Fruit fly (Drosophila melanogaster) whole organism, wandering third instar larva: ENCODE results near the gene Nprl3.

Source experiments
- Abd-B ChIP-seq: fragments of >200 bp; optimal IDR thresholded peaks from 2 replicates; lab custom pipeline; 2017; ENCODE audit warnings: missing biosample characterization, missing genetic modification characterization
- CG32264 ChIP-seq: fragments of 200-800 bp; sonication (Bioruptor generic); optimal IDR thresholded peaks from 2 replicates; lab custom pipeline; 2016; ENCODE audit warnings: missing biosample characterization, missing genetic modification characterization
- CG9705 ChIP-seq: fragments of 200-800 bp; sonication (Bioruptor generic); optimal IDR thresholded peaks from 2 replicates; lab custom pipeline; 2018; ENCODE audit warnings: missing biosample characterization, mild to moderate bottlenecking, missing genetic modification characterization
- CrebA ChIP-seq: fragments of 200-800 bp; sonication (Bioruptor generic); optimal IDR thresholded peaks from 2 replicates; lab custom pipeline; 2016; ENCODE audit warnings: missing biosample characterization, mild to moderate bottlenecking, missing genetic modification characterization, borderline replicate concordance
- Dfd ChIP-seq: fragments of >200 bp; optimal IDR thresholded peaks from 2 replicates; lab custom pipeline; 2017; ENCODE audit warnings: missing biosample characterization, missing genetic modification characterization
- Dif ChIP-seq: fragments of 200-275, 200-300 bp; sonication (Bioruptor generic); optimal IDR thresholded peaks from 2 replicates; lab custom pipeline; 2018; ENCODE audit warnings: missing biosample characterization, missing genetic modification characterization; ENCODE audit not compliant: partially characterized antibody
- GATAd ChIP-seq: sonication (Bioruptor generic); optimal IDR thresholded peaks from 2 replicates; lab custom pipeline; 2016; ENCODE audit warnings: missing biosample characterization, missing genetic modification characterization
- HLH106 ChIP-seq: fragments of 200-800 bp; optimal IDR thresholded peaks from 3 replicates; lab custom pipeline; 2019; ENCODE audit warnings: missing biosample characterization, mild to moderate bottlenecking, missing genetic modification characterization, moderate library complexity
- Hnf4 ChIP-seq: fragments of 200-800 bp; sonication (Bioruptor generic); optimal IDR thresholded peaks from 2 replicates; lab custom pipeline; 2016; ENCODE audit warnings: missing biosample characterization, mild to moderate bottlenecking, missing genetic modification characterization
- Hr78 ChIP-seq: fragments of >200 bp; optimal IDR thresholded peaks from 2 replicates; lab custom pipeline; 2017; ENCODE audit warnings: missing biosample characterization, missing genetic modification characterization
- Hr83 ChIP-seq: fragments of 200-300 bp; sonication (Bioruptor generic); optimal IDR thresholded peaks from 2 replicates; lab custom pipeline; 2016; ENCODE audit warnings: missing biosample characterization, mild to moderate bottlenecking, missing genetic modification characterization, moderate library complexity; ENCODE audit not compliant: poor library complexity, severe bottlenecking
- Jra ChIP-seq: sonication (Bioruptor generic); optimal IDR thresholded peaks from 2 replicates; lab custom pipeline; 2016; ENCODE audit warnings: missing biosample characterization, missing genetic modification characterization
- Mio ChIP-seq: sonication (Bioruptor generic); optimal IDR thresholded peaks from 2 replicates; lab custom pipeline; 2016; ENCODE audit warnings: missing biosample characterization, missing genetic modification characterization
- Myc ChIP-seq: fragments of >200 bp; optimal IDR thresholded peaks from 2 replicates; lab custom pipeline; 2017
- N ChIP-seq: fragments of >200 bp; optimal IDR thresholded peaks from 2 replicates; lab custom pipeline; 2018; ENCODE audit warnings: missing biosample characterization, missing external identifiers, missing genetic modification characterization
- OdsH ChIP-seq: fragments of 200-800 bp; sonication (Bioruptor generic); optimal IDR thresholded peaks from 2 replicates; lab custom pipeline; 2016; ENCODE audit warnings: missing biosample characterization, mild to moderate bottlenecking, missing genetic modification characterization
- Rel ChIP-seq, 2 experiments: fragments of 200-800 bp; sonication (Bioruptor generic) in 1 of 2; optimal IDR thresholded peaks; 2 replicates in 1 of 2; 3 replicates in 1 of 2; lab custom pipeline; 2016 to 2019; ENCODE audit warnings: mild to moderate bottlenecking in 2 of 2, missing biosample characterization in 2 of 2, missing genetic modification characterization in 2 of 2, moderate library complexity in 1 of 2
- Sp1 ChIP-seq: fragments of 200-800 bp; sonication (Bioruptor generic); optimal IDR thresholded peaks from 3 replicates; lab custom pipeline; 2019; ENCODE audit warnings: missing biosample characterization, mild to moderate bottlenecking, missing genetic modification characterization, moderate library complexity
- Vsx2 ChIP-seq: fragments of 200-300, 225-300 bp; sonication (Bioruptor generic); optimal IDR thresholded peaks from 2 replicates; lab custom pipeline; 2018; ENCODE audit warnings: missing biosample characterization, missing genetic modification characterization; ENCODE audit not compliant: partially characterized antibody
- br ChIP-seq: fragments of 200-800 bp; sonication (Bioruptor generic); optimal IDR thresholded peaks from 2 replicates; lab custom pipeline; 2016; ENCODE audit warnings: missing biosample characterization, missing genetic modification characterization
- brk ChIP-seq: fragments of 200-800 bp; sonication (Bioruptor generic); optimal IDR thresholded peaks from 2 replicates; lab custom pipeline; 2016; ENCODE audit warnings: missing biosample characterization, mild to moderate bottlenecking, missing genetic modification characterization
- dl ChIP-seq, 2 experiments: fragments of 175-275, 200-275 bp in 1 of 2; fragments of 200-275 bp in 1 of 2; sonication (Bioruptor generic); optimal IDR thresholded peaks; lab custom pipeline; 2018; ENCODE audit warnings: mild to moderate bottlenecking in 2 of 2, missing biosample characterization in 2 of 2, missing genetic modification characterization in 2 of 2, moderate library complexity in 2 of 2; ENCODE audit not compliant: partially characterized antibody in 2 of 2, insufficient read depth in 1 of 2
- dmrt93B ChIP-seq: fragments of 200-800 bp; sonication (Bioruptor generic); optimal IDR thresholded peaks from 2 replicates; lab custom pipeline; 2018; ENCODE audit warnings: missing biosample characterization, mild to moderate bottlenecking, missing genetic modification characterization
- dsf ChIP-seq: sonication (Bioruptor generic); optimal IDR thresholded peaks from 2 replicates; lab custom pipeline; 2016; ENCODE audit warnings: missing biosample characterization, missing genetic modification characterization, borderline replicate concordance
- ey ChIP-seq: fragments of 200-800 bp; sonication (Bioruptor generic); optimal IDR thresholded peaks from 2 replicates; lab custom pipeline; 2016; ENCODE audit warnings: missing biosample characterization, missing genetic modification characterization
- foxo ChIP-seq, 2 experiments: fragments of 200-800 bp; sonication (Bioruptor generic); optimal IDR thresholded peaks; 2 replicates in 1 of 2; 3 replicates in 1 of 2; lab custom pipeline; 2016 to 2017; ENCODE audit warnings: missing biosample characterization in 2 of 2, missing genetic modification characterization in 2 of 2
- fru ChIP-seq: fragments of 200-800 bp; sonication (Bioruptor generic); optimal IDR thresholded peaks from 3 replicates; lab custom pipeline; 2016; ENCODE audit warnings: missing biosample characterization, mild to moderate bottlenecking, missing genetic modification characterization
- h ChIP-seq: fragments of 200-800 bp; sonication (Bioruptor generic); optimal IDR thresholded peaks from 3 replicates; lab custom pipeline; 2016; ENCODE audit warnings: missing biosample characterization, mild to moderate bottlenecking, missing genetic modification characterization
- jim ChIP-seq: fragments of 175-275, 200-325 bp; sonication (Bioruptor generic); optimal IDR thresholded peaks from 2 replicates; lab custom pipeline; 2016; ENCODE audit warnings: missing biosample characterization, mild to moderate bottlenecking, missing genetic modification characterization
- lola ChIP-seq: fragments of >200 bp; optimal IDR thresholded peaks from 2 replicates; lab custom pipeline; 2017; ENCODE audit warnings: missing biosample characterization, missing genetic modification characterization
- pan ChIP-seq: fragments of >200 bp; optimal IDR thresholded peaks from 2 replicates; lab custom pipeline; 2017
- psq ChIP-seq: fragments of 200-800 bp; sonication (Bioruptor generic); optimal IDR thresholded peaks from 3 replicates; lab custom pipeline; 2017; ENCODE audit warnings: missing biosample characterization, mild to moderate bottlenecking, missing genetic modification characterization, moderate library complexity
- rgr ChIP-seq: fragments of 200-800 bp; sonication (Bioruptor generic); optimal IDR thresholded peaks from 3 replicates; lab custom pipeline; 2016; ENCODE audit warnings: missing biosample characterization, mild to moderate bottlenecking, missing genetic modification characterization
- sage ChIP-seq: fragments of 200-800 bp; sonication (Bioruptor generic); optimal IDR thresholded peaks from 2 replicates; lab custom pipeline; 2016; ENCODE audit warnings: missing biosample characterization, mild to moderate bottlenecking, missing genetic modification characterization
- sv ChIP-seq: fragments of 200-800 bp; sonication (Bioruptor generic); optimal IDR thresholded peaks from 3 replicates; lab custom pipeline; 2016; ENCODE audit warnings: missing biosample characterization, missing genetic modification characterization
- tai ChIP-seq: sonication (Bioruptor generic); optimal IDR thresholded peaks from 2 replicates; lab custom pipeline; 2016; ENCODE audit warnings: missing biosample characterization, missing genetic modification characterization
- usp ChIP-seq: fragments of >200 bp; optimal IDR thresholded peaks from 2 replicates; lab custom pipeline; 2017; ENCODE audit warnings: missing biosample characterization, missing genetic modification characterization
- woc ChIP-seq: sonication (Bioruptor generic); optimal IDR thresholded peaks from 2 replicates; lab custom pipeline; 2016; ENCODE audit warnings: missing biosample characterization, mild to moderate bottlenecking, missing genetic modification characterization

Gene Nprl3

dm6 chr3L:14001658-14002523 is at the start of gene Nprl3, which contains the start of gene upSET:
TSS of gene Nprl3 (minus strand) at chr3L:14001880.
TSS of gene upSET (plus strand) at chr3L:14002127.
- TF ChIP-seq dmrt93B (GFP tag; lab: Kevin White, UChicago) = no peak
- peak; percentile 17 for TF ChIP-seq rgr (GFP tag; lab: Kevin White, UChicago)
- TF ChIP-seq Sp1 (GFP tag; lab: Kevin White, UChicago) = peak; percentile 14
- no peak for TF ChIP-seq Rel (GFP tag; optimal IDR thresholded peaks at IDR 0.05; lab: Kevin White, UChicago)
- TF ChIP-seq Rel (tag; optimal IDR thresholded peaks at IDR 0.05; lab: Kevin White, UChicago) = peak; percentile 89
- TF ChIP-seq woc (GFP tag; lab: Kevin White, UChicago) = peak; percentile 23
- TF ChIP-seq pan (lab: Kevin White, UChicago) = no peak
- TF ChIP-seq brk = peak; percentile 38
- peak; percentile 32 for TF ChIP-seq dsf (GFP tag; lab: Kevin White, UChicago)
- TF ChIP-seq sv (GFP tag; lab: Kevin White, UChicago) = peak; percentile 44
- no peak for TF ChIP-seq br (GFP tag; lab: Kevin White, UChicago)
- peak; percentile 14 for TF ChIP-seq HLH106 (tag; lab: Kevin White, UChicago)
- TF ChIP-seq, all 38 proteins: peak for 8

dm6 chr3L:14050944-14051548 is 49.4 kb upstream of the Nprl3 start, which contains the start of gene CG6833:
TSS of gene CG6833 (plus strand) at chr3L:14051206.
- TF ChIP-seq Myc (lab: Kevin White, UChicago) (no peak), tai (GFP tag; lab: Kevin White, UChicago) (no peak), Sp1 (GFP tag; lab: Kevin White, UChicago) (peak; percentile 29), CG32264 (GFP tag; lab: Kevin White, UChicago) (no peak), Dfd (GFP tag; lab: Kevin White, UChicago) (no peak), pan (lab: Kevin White, UChicago) (no peak), h (GFP tag; lab: Kevin White, UChicago) (peak; percentile 65), rgr (GFP tag; lab: Kevin White, UChicago) (peak; percentile 65), CrebA (GFP tag; lab: Kevin White, UChicago) (no peak), HLH106 (tag; lab: Kevin White, UChicago) (peak; percentile 74), Rel (GFP tag; optimal IDR thresholded peaks at IDR 0.05; lab: Kevin White, UChicago) (no peak), Rel (tag; optimal IDR thresholded peaks at IDR 0.05; lab: Kevin White, UChicago) (peak; percentile 99), ey (GFP tag; lab: Kevin White, UChicago) (peak; percentile 52), N (GFP tag; lab: Kevin White, UChicago) (no peak), Hnf4 (GFP tag; lab: Kevin White, UChicago) (no peak), Hr78 (no peak), woc (GFP tag; lab: Kevin White, UChicago) (peak; percentile 75), Abd-B (GFP tag; lab: Kevin White, UChicago) (no peak), Jra (GFP tag; lab: Kevin White, UChicago) (no peak), usp (GFP tag; lab: Kevin White, UChicago) (no peak), dmrt93B (GFP tag; lab: Kevin White, UChicago) (no peak), Hr83 (GFP tag; lab: Kevin White, UChicago) (peak; percentile 79), sv (GFP tag; lab: Kevin White, UChicago) (peak; percentile 63), Dif (GFP tag; lab: Kevin White, UChicago) (no peak), brk (no peak), br (GFP tag; lab: Kevin White, UChicago) (peak; percentile 50), jim (GFP tag; lab: Kevin White, UChicago) (peak; percentile 9), lola (no peak), dl (GFP tag; optimal IDR thresholded peaks at IDR 0.05; lab: Kevin White, UChicago; ENCODE audit: insufficient read depth in 1 of 2, partially characterized antibody in 2 of 2) (no peak), Vsx2 (GFP tag; lab: Kevin White, UChicago) (no peak), dsf (GFP tag; lab: Kevin White, UChicago) (no peak), sage (GFP tag; lab: Kevin White, UChicago) (no peak), CG9705 (GFP tag; lab: Kevin White, UChicago) (peak; percentile 33), fru (peak; percentile 61), Mio (no peak), foxo (GFP tag; optimal IDR thresholded peaks at IDR 0.05; lab: Kevin White, UChicago) (peak in 1 of 2 experiments; percentile 71), OdsH (peak; percentile 22), psq (GFP tag; lab: Kevin White, UChicago) (peak; percentile 34), GATAd (peak; percentile 28)
- TF ChIP-seq, all 38 proteins: peak for 17
